Fruit fly (Drosophila melanogaster) whole organism, pupa: ENCODE measurements around the gene CG14645.

ENCODE experiments used
- CG8301 ChIP-seq: fragments of 200-800 bp; sonication (Bioruptor generic); optimal IDR thresholded peaks from 2 replicates; lab custom pipeline; 2018; ENCODE audit warnings: missing biosample characterization, mild to moderate bottlenecking, missing genetic modification characterization
- D1 ChIP-seq: fragments of 200-800 bp; sonication (Bioruptor generic); optimal IDR thresholded peaks from 2 replicates; lab custom pipeline; 2018; ENCODE audit warnings: missing biosample characterization, mild to moderate bottlenecking, missing genetic modification characterization, moderate library complexity

- TF ChIP-seq D1 (tag; lab: Kevin White, UChicago), result peak; percentile 67
- TF ChIP-seq CG8301 (tag; lab: Kevin White, UChicago), result no peak
These were observed 43.8 kb downstream of the CG14645 start, which contains the start of gene Sfxn1-3 for dm6 chr3R:4378363-4379354.
